Worm (Caenorhabditis elegans): ENCODE data around the gene T05A7.1.
A peak's percentile ranks its signal among the peaks of the same experiment; 100 is the strongest.

T05A7.1 gene

ce11 chrII:4706359-4706871 is 28.4 kb downstream of the T05A7.1 start, which contains the start of the genes F10G7.9 and tsn-1:
F10G7.9 (minus strand) TSS chrII:4706485.
tsn-1 (plus strand) TSS chrII:4706821.
- TF ChIP-seq lin-13 (tag; optimal IDR thresholded peaks at IDR 0.05) (peak; percentile 20), lsy-2 (tag; optimal IDR thresholded peaks at IDR 0.05) (peak; percentile 95), mls-2 (tag; optimal IDR thresholded peaks at IDR 0.05) (no peak), M03D4.4 (tag; optimal IDR thresholded peaks at IDR 0.05) (no peak), pha-4 (tag; optimal IDR thresholded peaks at IDR 0.05) (peak; percentile 57), mep-1 (tag; optimal IDR thresholded peaks at IDR 0.05) (peak; percentile 8), lin-32 (GFP tag; optimal IDR thresholded peaks at IDR 0.05) (no peak)

ce11 chrII:4710120-4710519 is 32.1 kb downstream of the T05A7.1 start, which contains the start of gene tag-151:
tag-151 (plus strand) TSS chrII:4710277.
- TF ChIP-seq nhr-2 (tag; optimal IDR thresholded peaks at IDR 0.05) (no peak), flh-1 (GFP tag; optimal IDR thresholded peaks at IDR 0.05) (no peak), unc-39 (tag; optimal IDR thresholded peaks at IDR 0.05) (no peak), ham-2 (GFP tag; optimal IDR thresholded peaks at IDR 0.05) (no peak), sptf-1 (tag; optimal IDR thresholded peaks at IDR 0.05) (no peak), snpc-4 (tag; optimal IDR thresholded peaks at IDR 0.05) (no peak), mep-1 (tag; optimal IDR thresholded peaks at IDR 0.05) (no peak), zip-8 (tag; optimal IDR thresholded peaks at IDR 0.05) (no peak)

- TF ChIP-seq snpc-4 (tag; optimal IDR thresholded peaks at IDR 0.05) (no peak), nhr-28 (tag; optimal IDR thresholded peaks at IDR 0.05) (no peak), sem-2 (GFP tag; optimal IDR thresholded peaks at IDR 0.05) (no peak), sptf-1 (tag; optimal IDR thresholded peaks at IDR 0.05) (no peak), lin-13 (tag; optimal IDR thresholded peaks at IDR 0.05) (no peak), elt-1 (tag; optimal IDR thresholded peaks at IDR 0.05; ENCODE audit: borderline replicate concordance, insufficient read depth) (no peak), ceh-83 (GFP tag; optimal IDR thresholded peaks at IDR 0.05) (no peak), lsy-2 (tag; optimal IDR thresholded peaks at IDR 0.05) (no peak), mls-2 (tag; optimal IDR thresholded peaks at IDR 0.05) (no peak)
These were observed 32.8 kb downstream of the T05A7.1 start for ce11 chrII:4710813-4711212.

- no peak for TF ChIP-seq tbx-8 (GFP tag; optimal IDR thresholded peaks at IDR 0.05)
- TF ChIP-seq bed-3 (GFP tag; optimal IDR thresholded peaks at IDR 0.05) = no peak
- no peak for TF ChIP-seq drap-1 (GFP tag; optimal IDR thresholded peaks at IDR 0.05)
- TF ChIP-seq elt-1 (tag; optimal IDR thresholded peaks at IDR 0.05; ENCODE audit: borderline replicate concordance, insufficient read depth) = no peak
- TF ChIP-seq pha-4 (tag; optimal IDR thresholded peaks at IDR 0.05) = no peak
- TF ChIP-seq nhr-2 (tag; optimal IDR thresholded peaks at IDR 0.05) = no peak
- no peak for TF ChIP-seq hlh-1 (tag; optimal IDR thresholded peaks at IDR 0.05)
- TF ChIP-seq lsy-2 (tag; optimal IDR thresholded peaks at IDR 0.05) = no peak
- TF ChIP-seq blmp-1 (tag; optimal IDR thresholded peaks at IDR 0.05) = no peak
- no peak for TF ChIP-seq ceh-43 (GFP tag; optimal IDR thresholded peaks at IDR 0.05)
- no peak for TF ChIP-seq unc-120 (tag; optimal IDR thresholded peaks at IDR 0.05; ENCODE audit: poor library complexity, severe bottlenecking)
These were observed 37.7 kb downstream of the T05A7.1 start, which contains the start of gene F41C3.8 for ce11 chrII:4715676-4716075. F41C3.8 (plus strand) TSS chrII:4716046.

- TF ChIP-seq hlh-1 (tag; optimal IDR thresholded peaks at IDR 0.05) (peak; percentile 12), unc-62 (GFP tag; optimal IDR thresholded peaks at IDR 0.05) (no peak)
These were observed 48.1 kb downstream of the T05A7.1 start, which contains the start of gene F10G7.10 for ce11 chrII:4726120-4726519. F10G7.10 (minus strand) TSS chrII:4726264.

ce11 chrII:4726750-4727384 is 48.9 kb downstream of the T05A7.1 start:
- no peak for TF ChIP-seq pha-4 (tag; optimal IDR thresholded peaks at IDR 0.05)
- TF ChIP-seq M03D4.4 (tag; optimal IDR thresholded peaks at IDR 0.05) = no peak
- no peak for TF ChIP-seq ztf-11 (tag; optimal IDR thresholded peaks at IDR 0.05)
- TF ChIP-seq mls-2 (tag; optimal IDR thresholded peaks at IDR 0.05) = no peak
- no peak for TF ChIP-seq unc-62 (GFP tag; optimal IDR thresholded peaks at IDR 0.05)
- TF ChIP-seq drap-1 (GFP tag; optimal IDR thresholded peaks at IDR 0.05) = no peak
- TF ChIP-seq elt-1 (tag; optimal IDR thresholded peaks at IDR 0.05; ENCODE audit: borderline replicate concordance, insufficient read depth) = no peak
- no peak for TF ChIP-seq cnd-1 (tag; optimal IDR thresholded peaks at IDR 0.05)
- TF ChIP-seq mep-1 (tag; optimal IDR thresholded peaks at IDR 0.05) = no peak
- TF ChIP-seq snpc-4 (tag; optimal IDR thresholded peaks at IDR 0.05) = no peak
- TF ChIP-seq nhr-237 (tag; optimal IDR thresholded peaks at IDR 0.05) = no peak
- TF ChIP-seq mab-5 (tag; optimal IDR thresholded peaks at IDR 0.05) = no peak
- no peak for TF ChIP-seq lin-32 (GFP tag; optimal IDR thresholded peaks at IDR 0.05)
- TF ChIP-seq bed-3 (GFP tag; optimal IDR thresholded peaks at IDR 0.05) = no peak
